Worm (Caenorhabditis elegans): ENCODE measurements around the gene josd-1.

DNA sequence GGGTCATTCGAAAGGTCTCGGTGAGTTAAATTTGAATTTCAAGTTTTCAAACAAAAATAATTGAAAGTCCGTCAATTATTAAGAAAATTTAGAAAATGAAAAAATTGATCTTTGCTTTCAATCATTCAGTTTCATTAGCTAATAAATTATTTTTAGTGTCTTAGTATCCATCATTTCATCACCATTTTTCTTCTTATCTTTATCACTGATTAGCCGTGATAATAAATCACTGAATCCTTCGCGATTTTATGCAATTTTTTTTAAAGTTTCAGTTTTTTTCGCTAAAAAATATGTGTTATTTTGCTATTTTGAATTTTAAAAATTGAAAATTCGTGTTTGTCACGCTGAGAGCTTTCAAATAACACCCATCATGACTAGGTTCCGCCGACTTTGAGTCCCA, 32.6 kb downstream of the josd-1 start:
- TF ChIP-seq dao-5 (tag; optimal IDR thresholded peaks at IDR 0.05), result no peak
- TF ChIP-seq W03F9.2 (tag; optimal IDR thresholded peaks at IDR 0.05), result no peak
- no peak for TF ChIP-seq him-1 (tag; optimal IDR thresholded peaks at IDR 0.05)

Measured in whole organism, L4/young adult.